Worm (Caenorhabditis elegans) whole organism, L4 larva: ENCODE data around the gene F59A6.11.

Source experiments
- Y75B8A.6 ChIP-seq: fragments of 200-800 bp; sonication (Bioruptor generic); IDR thresholded peaks from 2 replicates; pipeline ENCODE4 v1.3.6; 2022; ENCODE audit warnings: missing genetic modification reagents, missing genetic modification characterization, missing compliant biosample characterization
- aly-2 ChIP-seq: sonication (generic microtip); optimal IDR thresholded peaks from 2 replicates; lab custom pipeline; 2018; ENCODE audit warnings: missing biosample characterization, missing genetic modification characterization
- attf-4 ChIP-seq: sonication (generic microtip); optimal IDR thresholded peaks from 3 replicates; lab custom pipeline; 2017; ENCODE audit warnings: missing biosample characterization, missing genetic modification characterization
- ceh-20 ChIP-seq: fragments of 200-800 bp; sonication (Bioruptor generic); IDR thresholded peaks from 2 replicates; pipeline ENCODE4 v1.3.6; 2022; ENCODE audit warnings: missing genetic modification reagents, missing genetic modification characterization, missing compliant biosample characterization
- ceh-28 ChIP-seq: fragments of 150-350 bp; optimal IDR thresholded peaks from 2 replicates; lab custom pipeline; 2014; ENCODE audit warnings: missing biosample characterization, missing genetic modification reagents, missing genetic modification characterization
- daf-12 ChIP-seq: fragments of 150-350 bp; optimal IDR thresholded peaks from 2 replicates; lab custom pipeline; 2014; ENCODE audit warnings: missing biosample characterization, missing genetic modification reagents, missing genetic modification characterization
- daf-16 ChIP-seq, 3 experiments: sonication (generic microtip); optimal IDR thresholded peaks; 2 replicates each; lab custom pipeline; 2016 to 2017; ENCODE audit warnings: missing genetic modification characterization in 3 of 3, missing genetic modification reagents in 3 of 3, mild to moderate bottlenecking in 2 of 3, missing compliant biosample characterization in 2 of 3, missing biosample characterization in 1 of 3, moderate library complexity in 1 of 3
- dmd-6 ChIP-seq: fragments of 200-800 bp; sonication (Bioruptor generic); IDR thresholded peaks from 2 replicates; pipeline ENCODE4 v1.3.6; 2022; ENCODE audit warnings: missing genetic modification reagents, missing genetic modification characterization, missing compliant biosample characterization
- duxl-1 ChIP-seq: sonication (generic microtip); optimal IDR thresholded peaks from 2 replicates; lab custom pipeline; 2016; ENCODE audit warnings: mild to moderate bottlenecking, missing genetic modification characterization, moderate library complexity, missing compliant biosample characterization; ENCODE audit not compliant: poor library complexity
- dve-1 ChIP-seq: sonication (generic microtip); optimal IDR thresholded peaks from 2 replicates; lab custom pipeline; 2017; ENCODE audit warnings: antibody characterized with exemption, mild to moderate bottlenecking, missing genetic modification characterization, missing compliant biosample characterization; ENCODE audit not compliant: insufficient read depth
- fos-1 ChIP-seq: fragments of 150-350 bp; optimal IDR thresholded peaks from 2 replicates; lab custom pipeline; 2014; ENCODE audit warnings: missing biosample characterization, missing genetic modification characterization
- hif-1 ChIP-seq, 2 experiments: sonication (generic microtip); optimal IDR thresholded peaks; 2 replicates each; lab custom pipeline; 2016 to 2017; ENCODE audit warnings: missing compliant biosample characterization in 2 of 2, missing genetic modification characterization in 2 of 2, missing genetic modification reagents in 2 of 2, missing genotype in 2 of 2, mild to moderate bottlenecking in 1 of 2
- hlh-11 ChIP-seq: fragments of 200-800 bp; sonication (Bioruptor generic); optimal IDR thresholded peaks from 2 replicates; lab custom pipeline; 2018; ENCODE audit warnings: mild to moderate bottlenecking, missing genetic modification characterization, missing compliant biosample characterization
- jun-1 ChIP-seq: fragments of 150-350 bp; optimal IDR thresholded peaks from 2 replicates; lab custom pipeline; 2014; ENCODE audit warnings: missing biosample characterization, missing genetic modification reagents, missing genetic modification characterization
- lim-7 ChIP-seq: fragments of 200-800 bp; sonication (Bioruptor generic); IDR thresholded peaks from 2 replicates; pipeline ENCODE4 v1.3.6; 2022; ENCODE audit warnings: missing genetic modification characterization, missing compliant biosample characterization
- lin-15B ChIP-seq: fragments of 150-350 bp; sonication (generic microtip); optimal IDR thresholded peaks from 3 replicates; lab custom pipeline; 2014; ENCODE audit warnings: missing biosample characterization, missing genetic modification characterization
- lin-29 ChIP-seq: fragments of 200-800 bp; sonication (Bioruptor generic); IDR thresholded peaks from 2 replicates; pipeline ENCODE4 v1.3.6; 2022; ENCODE audit warnings: missing genetic modification reagents, missing genetic modification characterization, missing compliant biosample characterization
- lsy-2 ChIP-seq, 2 experiments: fragments of 150-350 bp in 1 of 2; sonication (generic microtip) in 1 of 2; optimal IDR thresholded peaks; 2 replicates each; lab custom pipeline; 2014 to 2017; ENCODE audit warnings: missing biosample characterization in 2 of 2, missing genetic modification characterization in 2 of 2
- madf-9 ChIP-seq: fragments of 200-800 bp; sonication (Bioruptor generic); conservative IDR thresholded peaks from 2 replicates; pipeline ENCODE4 v1.3.6; 2022; ENCODE audit warnings: missing genetic modification reagents, missing genetic modification characterization, missing compliant biosample characterization
- nhr-11 ChIP-seq: fragments of 150-350 bp; optimal IDR thresholded peaks from 2 replicates; lab custom pipeline; 2014; ENCODE audit warnings: missing biosample characterization, missing genetic modification characterization
- nhr-25 ChIP-seq: sonication (generic microtip); optimal IDR thresholded peaks from 2 replicates; lab custom pipeline; 2017; ENCODE audit warnings: missing genetic modification characterization, mild to moderate bottlenecking, missing compliant biosample characterization, antibody characterized with exemption, moderate library complexity, borderline replicate concordance; ENCODE audit not compliant: insufficient read depth
- nhr-28 ChIP-seq: fragments of 150-350 bp; optimal IDR thresholded peaks from 2 replicates; lab custom pipeline; 2014; ENCODE audit warnings: missing biosample characterization, missing genetic modification characterization
- nhr-48 ChIP-seq: sonication (generic microtip); optimal IDR thresholded peaks from 2 replicates; lab custom pipeline; 2016; ENCODE audit warnings: mild to moderate bottlenecking, missing genetic modification characterization, missing compliant biosample characterization
- nhr-6 ChIP-seq: fragments of 150-350 bp; optimal IDR thresholded peaks from 2 replicates; lab custom pipeline; 2014; ENCODE audit warnings: missing biosample characterization, missing genetic modification characterization
- nhr-77 ChIP-seq: fragments of 150-350 bp; optimal IDR thresholded peaks from 2 replicates; lab custom pipeline; 2014; ENCODE audit warnings: missing biosample characterization, missing genetic modification characterization
- php-3 ChIP-seq: fragments of 200-800 bp; sonication (Bioruptor generic); IDR thresholded peaks from 2 replicates; pipeline ENCODE4 v1.3.6; 2022; ENCODE audit warnings: missing genetic modification reagents, missing genetic modification characterization, missing compliant biosample characterization
- pqm-1 ChIP-seq: sonication (generic microtip); optimal IDR thresholded peaks from 2 replicates; lab custom pipeline; 2017; ENCODE audit warnings: missing biosample characterization, missing genetic modification characterization
- rbr-2 ChIP-seq: sonication (generic microtip); optimal IDR thresholded peaks from 2 replicates; lab custom pipeline; 2016; ENCODE audit warnings: missing genotype, missing genetic modification characterization, missing compliant biosample characterization
- sdz-12 ChIP-seq: fragments of 200-800 bp; sonication (Bioruptor generic); optimal IDR thresholded peaks from 2 replicates; lab custom pipeline; 2018; ENCODE audit warnings: mild to moderate bottlenecking, missing genetic modification characterization, missing compliant biosample characterization
- snpc-1.2 ChIP-seq: fragments of 200-800 bp; sonication (Bioruptor generic); IDR thresholded peaks from 2 replicates; pipeline ENCODE4 v1.3.6; 2022; ENCODE audit warnings: missing genetic modification reagents, missing genetic modification characterization, missing compliant biosample characterization
- snpc-4 ChIP-seq: fragments of 150-350 bp; optimal IDR thresholded peaks from 2 replicates; lab custom pipeline; 2014; ENCODE audit warnings: missing biosample characterization, missing genetic modification characterization
- unc-39 ChIP-seq: sonication (generic microtip); optimal IDR thresholded peaks from 2 replicates; lab custom pipeline; 2017; ENCODE audit warnings: missing biosample characterization, missing genetic modification characterization
- unc-62 ChIP-seq, 3 experiments: fragments of 150-350 bp in 1 of 3; sonication (generic microtip); optimal IDR thresholded peaks in 2 of 3; peaks in 1 of 3; 1 replicate in 1 of 3; 2 replicates in 2 of 3; lab custom pipeline; 2014 to 2017; ENCODE audit warnings: missing biosample characterization in 3 of 3, missing genetic modification characterization in 3 of 3, missing genetic modification reagents in 3 of 3, missing genotype in 1 of 3
- zfp-3 ChIP-seq: fragments of 200-800 bp; sonication (Bioruptor generic); conservative IDR thresholded peaks from 2 replicates; pipeline ENCODE4 v1.3.6; 2022; ENCODE audit warnings: missing genetic modification reagents, missing genetic modification characterization, missing compliant biosample characterization
- zip-11 ChIP-seq: fragments of 200-800 bp; sonication (Bioruptor generic); IDR thresholded peaks from 2 replicates; pipeline ENCODE4 v1.3.6; 2022; ENCODE audit warnings: missing genetic modification characterization, missing compliant biosample characterization

F59A6.11 gene

DNA sequence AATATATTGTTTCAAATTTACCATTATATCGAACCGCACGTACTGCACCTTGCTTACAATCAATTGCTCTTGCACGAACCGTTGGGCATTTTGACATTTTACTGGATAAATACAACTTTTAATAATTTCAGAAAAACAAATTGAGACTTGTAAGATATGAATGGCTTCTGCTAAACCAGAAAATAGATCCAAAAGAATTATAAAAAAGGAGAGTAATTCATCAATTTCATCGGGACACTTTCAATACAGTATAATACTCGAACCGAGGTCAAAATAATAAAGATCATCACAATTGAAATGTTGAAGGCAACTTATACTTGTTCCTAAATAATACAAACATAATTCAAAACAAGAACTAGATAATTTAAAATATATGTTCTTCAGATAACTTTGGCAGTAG, 33.1 kb upstream of the F59A6.11 start, which contains the start of gene wdr-83:
Gene wdr-83, minus strand, starts transcription at position 101 of the 400 bp plus-strand sequence.
- TF ChIP-seq jun-1 (tag; lab: Kevin White, UChicago) (no peak), madf-9 (GFP tag; lab: Robert Waterston, UW) (no peak), sdz-12 (no peak), lin-15B (tag; lab: Kevin White, UChicago) (no peak), duxl-1 (tag; lab: Kevin White, UChicago) (no peak), hif-1 (tag; optimal IDR thresholded peaks at IDR 0.05; lab: Kevin White, UChicago) (no peak), ceh-20 (GFP tag; lab: Robert Waterston, UW) (no peak), ceh-28 (tag; lab: Kevin White, UChicago) (no peak), daf-12 (no peak), rbr-2 (tag; lab: Kevin White, UChicago) (no peak), nhr-77 (tag; lab: Kevin White, UChicago) (no peak), nhr-6 (tag; lab: Kevin White, UChicago) (no peak), aly-2 (no peak), attf-4 (no peak), unc-39 (tag; lab: Kevin White, UChicago) (no peak), lin-29 (GFP tag; lab: Robert Waterston, UW) (no peak), snpc-1.2 (no peak), lim-7 (GFP tag; lab: Robert Waterston, UW) (no peak), nhr-48 (tag; lab: Kevin White, UChicago) (no peak)

DNA sequence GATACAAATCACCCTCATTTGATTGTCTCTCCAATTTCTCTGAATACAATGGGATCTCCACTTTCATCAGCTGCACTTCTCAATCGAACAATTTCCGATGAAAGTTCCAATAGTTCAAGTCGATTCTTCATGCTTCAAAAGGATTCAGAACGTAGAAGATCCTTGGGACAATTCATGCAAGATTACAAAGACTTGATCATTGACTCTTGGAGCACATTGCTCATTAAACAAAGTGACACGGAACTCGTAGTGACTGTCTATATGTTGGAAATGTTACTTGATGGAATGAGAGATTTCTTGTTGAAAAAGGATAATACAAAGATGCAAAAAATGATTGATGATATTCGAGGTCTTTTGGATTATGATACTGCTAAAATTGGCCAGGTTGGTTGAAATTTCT, 29.4 kb upstream of the F59A6.11 start:
- TF ChIP-seq nhr-48 (tag; lab: Kevin White, UChicago) (no peak), Y75B8A.6 (no peak), unc-62 (GFP tag; optimal IDR thresholded peaks at IDR 0.05 in 1 of 2; lab: Kevin White, UChicago) (peak in 1 of 2 experiments; percentile 99), unc-62 (tag; optimal IDR thresholded peaks at IDR 0.05; lab: Kevin White, UChicago) (no peak), snpc-4 (tag; lab: Kevin White, UChicago) (no peak)

DNA sequence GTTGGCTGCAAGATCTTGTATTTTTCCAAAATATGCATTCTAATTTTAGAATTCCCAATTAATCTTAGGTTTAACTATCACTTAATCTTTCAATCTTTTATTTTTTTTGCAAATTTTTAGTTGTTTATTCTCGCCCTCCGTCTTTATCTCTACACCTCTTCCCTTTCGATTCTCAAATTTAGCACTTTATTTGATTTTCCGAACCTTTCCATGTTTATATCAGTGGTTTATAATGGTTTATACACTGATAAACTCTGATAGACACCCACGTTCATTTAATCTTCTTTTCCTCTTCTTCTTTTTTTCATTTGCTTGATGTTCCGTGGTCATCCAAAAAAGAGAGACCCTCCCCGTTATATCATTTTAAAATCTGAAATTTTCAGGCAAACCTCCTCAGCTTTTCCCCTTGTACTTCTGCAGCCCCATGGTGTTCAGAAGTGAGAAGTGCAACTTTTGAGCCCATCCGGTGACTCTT, 23.9 kb upstream of the F59A6.11 start, which contains the start of the genes nsy-1 and F59A6.13:
Gene nsy-1, plus strand, starts transcription at position 377 of the 475 bp plus-strand sequence.
Gene F59A6.13, plus strand, starts transcription at position 425 of the 475 bp plus-strand sequence.
- no peak for TF ChIP-seq daf-16 (GFP tag; optimal IDR thresholded peaks at IDR 0.05; lab: Kevin White, UChicago)
- peak; percentile 72 for TF ChIP-seq daf-16 (tag; optimal IDR thresholded peaks at IDR 0.05; lab: Kevin White, UChicago)
- TF ChIP-seq nhr-11 (tag; lab: Kevin White, UChicago) = no peak
- 0 out of 2 replicates have a peak, but pooled peaks have one; percentile 15 for TF ChIP-seq php-3 (GFP tag; lab: Robert Waterston, UW)
- peak; percentile 3 for TF ChIP-seq nhr-28 (tag; lab: Kevin White, UChicago)
- peak; percentile 39 for TF ChIP-seq dve-1
- TF ChIP-seq ceh-20 (GFP tag; lab: Robert Waterston, UW) = no peak
- no peak for TF ChIP-seq fos-1 (tag; lab: Kevin White, UChicago)
- peak; percentile 70 for TF ChIP-seq dmd-6 (GFP tag; lab: Robert Waterston, UW)
- peak; percentile 10 for TF ChIP-seq hlh-11 (tag; lab: Kevin White, UChicago)
- peak; percentile 79 for TF ChIP-seq pqm-1 (tag; lab: Kevin White, UChicago)

DNA sequence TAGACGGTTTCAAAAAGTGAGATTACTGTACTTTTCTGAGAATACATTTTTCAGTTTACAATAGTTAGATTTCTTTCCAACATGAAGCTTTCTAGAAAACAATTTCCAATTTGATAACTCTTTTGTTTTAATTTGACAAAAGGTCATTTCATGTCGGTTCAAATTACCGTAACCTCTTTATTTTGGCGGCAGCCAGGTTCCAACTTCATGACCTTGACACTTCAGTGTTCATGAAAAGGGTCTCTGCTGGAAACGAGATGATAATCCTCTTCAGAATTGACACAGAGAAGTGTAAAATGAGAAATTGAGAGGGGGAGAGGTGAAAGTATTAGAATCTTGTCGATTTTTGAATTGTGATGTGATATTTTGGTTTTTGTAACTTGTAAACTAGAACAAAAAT, 23.0 kb upstream of the F59A6.11 start:
- TF ChIP-seq zfp-3 (GFP tag; lab: Robert Waterston, UW) = no peak
- TF ChIP-seq lsy-2 (tag; optimal IDR thresholded peaks at IDR 0.05; lab: Kevin White, UChicago) = peak in 1 of 2 experiments; percentile 9
- no peak for TF ChIP-seq zip-11 (GFP tag; lab: Robert Waterston, UW)
- TF ChIP-seq nhr-25 = peak; percentile 41
- TF ChIP-seq, all 104 proteins: peak for 2
